Worm (Caenorhabditis elegans): Measurements from ENCODE around the gene F56A8.8.

The F56A8.8 gene

DNA sequence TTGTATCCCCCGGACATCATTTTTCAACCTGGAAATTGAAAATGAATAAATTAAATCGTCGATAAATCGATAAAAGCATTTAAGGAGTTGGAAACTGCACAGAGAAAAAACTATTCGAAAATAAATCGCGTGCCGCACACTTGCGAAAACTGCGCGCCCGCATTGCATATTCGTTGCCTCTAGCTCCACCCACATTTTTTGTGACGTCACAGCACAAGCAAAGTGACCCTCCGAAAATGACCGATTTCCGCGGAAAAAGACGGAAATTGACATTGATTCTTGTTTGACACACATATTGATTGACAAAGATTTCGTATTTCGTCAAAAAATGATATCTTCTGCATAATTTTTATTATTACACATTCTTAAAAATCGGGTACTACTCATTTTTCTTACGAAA is 16.7 kb upstream of the F56A8.8 start, which contains the start of gene cpf-2 (continued):
- peak; percentile 3 for TF ChIP-seq ceh-28 (tag; optimal IDR thresholded peaks at IDR 0.05)
- no peak for TF ChIP-seq sdz-12 (GFP tag; optimal IDR thresholded peaks at IDR 0.05)
- TF ChIP-seq snpc-4 (tag; optimal IDR thresholded peaks at IDR 0.05), result no peak
- TF ChIP-seq nhr-48 (tag; optimal IDR thresholded peaks at IDR 0.05), result peak; percentile 42
- TF ChIP-seq Y48G9A.11 (GFP tag; IDR thresholded peaks at IDR 0.05), result no peak
- TF ChIP-seq nhr-28 (tag; optimal IDR thresholded peaks at IDR 0.05), result no peak
- TF ChIP-seq tag-97 (GFP tag; IDR thresholded peaks at IDR 0.05), result no peak
- no peak for TF ChIP-seq cey-2 (tag; optimal IDR thresholded peaks at IDR 0.05; ENCODE audit: borderline replicate concordance, insufficient read depth)
- no peak for TF ChIP-seq ceh-82 (tag; optimal IDR thresholded peaks at IDR 0.05)
- TF ChIP-seq F26F4.8 (GFP tag; conservative IDR thresholded peaks at IDR 0.05), result no peak
- no peak for TF ChIP-seq ceh-20 (GFP tag; IDR thresholded peaks at IDR 0.05)
- TF ChIP-seq jun-1 (tag; optimal IDR thresholded peaks at IDR 0.05), result no peak
- no peak for TF ChIP-seq egl-27 (tag; optimal IDR thresholded peaks at IDR 0.05)
- TF ChIP-seq aha-1 (tag), result peak; percentile 99
- TF ChIP-seq lsy-2 (tag; optimal IDR thresholded peaks at IDR 0.05), result peak in 1 of 2 experiments; percentile 72
- no peak for TF ChIP-seq lin-1 (GFP tag; IDR thresholded peaks at IDR 0.05)
- TF ChIP-seq attf-4 (tag; optimal IDR thresholded peaks at IDR 0.05), result no peak
- TF ChIP-seq Y5F2A.4 (GFP tag; optimal IDR thresholded peaks at IDR 0.05), result no peak
- peak; percentile 31; the same call in 1 of the 2 replicates for TF ChIP-seq dmd-9 (GFP tag; IDR thresholded peaks at IDR 0.05)
- TF ChIP-seq daf-16 (GFP tag; optimal IDR thresholded peaks at IDR 0.05), result peak in 1 of 2 experiments; percentile 3
- TF ChIP-seq daf-16 (tag; optimal IDR thresholded peaks at IDR 0.05), result peak; percentile 52
- TF ChIP-seq set-16 (GFP tag; IDR thresholded peaks at IDR 0.05), result no peak
- TF ChIP-seq ztf-11 (tag; optimal IDR thresholded peaks at IDR 0.05), result no peak
- peak; percentile 6 for TF ChIP-seq zip-2 (tag; optimal IDR thresholded peaks at IDR 0.05)
- peak; percentile 54; the same call in 1 of the 2 replicates for TF ChIP-seq ZK337.2 (GFP tag; IDR thresholded peaks at IDR 0.05)
- peak; percentile 34; the same call in 1 of the 2 replicates for TF ChIP-seq dmd-6 (GFP tag; IDR thresholded peaks at IDR 0.05)
- TF ChIP-seq lin-38 (GFP tag; IDR thresholded peaks at IDR 0.05), result peak; percentile 74
- TF ChIP-seq D1046.2 (GFP tag; IDR thresholded peaks at IDR 0.05), result no peak
- no peak for TF ChIP-seq spr-3 (GFP tag; optimal IDR thresholded peaks at IDR 0.05)
- no peak for TF ChIP-seq zfp-3 (GFP tag; conservative IDR thresholded peaks at IDR 0.05)
- no peak for TF ChIP-seq zag-1 (tag; optimal IDR thresholded peaks at IDR 0.05)
- TF ChIP-seq unc-39 (tag; optimal IDR thresholded peaks at IDR 0.05), result no peak
- TF ChIP-seq rbr-2 (tag; optimal IDR thresholded peaks at IDR 0.05), result peak; percentile 46
- peak; percentile 53 for TF ChIP-seq mxl-3 (GFP tag; optimal IDR thresholded peaks at IDR 0.05)
- peak; percentile 45 for TF ChIP-seq hlh-30 (tag; optimal IDR thresholded peaks at IDR 0.05; ENCODE audit: insufficient read depth)
- no peak for TF ChIP-seq mdl-1 (tag; optimal IDR thresholded peaks at IDR 0.05)
- TF ChIP-seq R02D3.7 (tag; optimal IDR thresholded peaks at IDR 0.05), result no peak
- no peak for TF ChIP-seq mxl-2 (GFP tag; conservative IDR thresholded peaks at IDR 0.05)
- TF ChIP-seq dmd-8 (GFP tag; IDR thresholded peaks at IDR 0.05), result no peak
- TF ChIP-seq lir-3 (tag; optimal IDR thresholded peaks at IDR 0.05), result no peak
- TF ChIP-seq nhr-77 (tag; optimal IDR thresholded peaks at IDR 0.05), result no peak
- peak; percentile 65 for TF ChIP-seq spr-1 (tag; optimal IDR thresholded peaks at IDR 0.05)
- TF ChIP-seq egl-43 (GFP tag; IDR thresholded peaks at IDR 0.05), result peak; percentile 76
- peak; percentile 17 for TF ChIP-seq ces-1 (GFP tag; optimal IDR thresholded peaks at IDR 0.05)
- TF ChIP-seq madf-5 (GFP tag; IDR thresholded peaks at IDR 0.05), result no peak
- peak; percentile 59 for TF ChIP-seq dpl-1 (GFP tag; optimal IDR thresholded peaks at IDR 0.05)
- TF ChIP-seq nhr-42 (GFP tag; IDR thresholded peaks at IDR 0.05), result 0 out of 2 replicates have a peak, but pooled peaks have one; percentile 59
- TF ChIP-seq saeg-2 (GFP tag; IDR thresholded peaks at IDR 0.05), result 0 out of 2 replicates have a peak, but pooled peaks have one; percentile 25
- TF ChIP-seq F49E8.2 (tag; optimal IDR thresholded peaks at IDR 0.05; ENCODE audit: borderline replicate concordance), result no peak
- TF ChIP-seq unc-130 (GFP tag; optimal IDR thresholded peaks at IDR 0.05), result peak; percentile 58
- peak; percentile 40 for TF ChIP-seq fkh-10 (GFP tag; optimal IDR thresholded peaks at IDR 0.05)
- TF ChIP-seq gei-8 (GFP tag; optimal IDR thresholded peaks at IDR 0.05), result no peak

All from whole organism, L4 larva.